Fruit fly (Drosophila melanogaster) whole organism, pupa: ENCODE results near the gene CG5849.

Experiments used
- CG34367 ChIP-seq: fragments of 200-800 bp; sonication (Bioruptor generic); optimal IDR thresholded peaks from 2 replicates; lab custom pipeline; 2018; ENCODE audit warnings: missing biosample characterization, mild to moderate bottlenecking, missing genetic modification characterization
- CG8159 ChIP-seq: fragments of 200-800 bp; sonication (Bioruptor generic); optimal IDR thresholded peaks from 3 replicates; lab custom pipeline; 2018; ENCODE audit warnings: missing biosample characterization, mild to moderate bottlenecking, missing genetic modification characterization, moderate library complexity
- CG9948 ChIP-seq: fragments of 200-800 bp; sonication (Bioruptor generic); optimal IDR thresholded peaks from 2 replicates; lab custom pipeline; 2018; ENCODE audit warnings: missing biosample characterization, mild to moderate bottlenecking, missing genetic modification characterization, moderate library complexity
- EcR ChIP-seq: fragments of 200-800 bp; sonication (Bioruptor generic); optimal IDR thresholded peaks from 3 replicates; lab custom pipeline; 2019; ENCODE audit warnings: missing biosample characterization, missing genetic modification characterization, mild to moderate bottlenecking, moderate library complexity, missing genetic modification reagents
- Pif1A ChIP-seq: fragments of 200-800 bp; sonication (Bioruptor generic); optimal IDR thresholded peaks from 3 replicates; lab custom pipeline; 2016; ENCODE audit warnings: missing biosample characterization, missing genetic modification characterization

DNA sequence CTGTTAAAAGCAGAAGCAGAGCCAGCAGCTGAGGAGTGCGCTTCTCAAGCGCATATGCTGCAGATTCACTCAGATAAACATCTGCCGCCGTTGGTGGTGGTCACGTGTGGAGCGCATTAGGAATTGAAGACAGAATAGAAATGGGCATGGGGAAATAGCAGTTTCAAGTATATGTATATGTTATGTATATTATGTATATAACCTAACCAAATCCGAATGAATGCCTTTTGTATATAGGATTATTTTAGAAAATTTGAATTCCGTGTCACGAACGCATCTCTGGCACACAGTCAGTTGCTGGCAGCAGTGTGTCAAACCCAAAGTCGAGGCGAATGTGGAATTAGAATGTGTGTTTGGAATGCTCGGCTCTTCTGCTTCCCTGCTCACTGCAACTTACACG lies 48.8 kb upstream of the CG5849 start:
- TF ChIP-seq EcR (GFP tag; lab: Kevin White, UChicago) (no peak), Pif1A (no peak), CG34367 (tag; lab: Kevin White, UChicago) (no peak), CG9948 (tag; lab: Kevin White, UChicago) (no peak), CG8159 (tag; lab: Kevin White, UChicago) (no peak)
